Worm (Caenorhabditis elegans): Measurements from ENCODE around the gene T13C2.7.

T13C2.7 gene

DNA sequence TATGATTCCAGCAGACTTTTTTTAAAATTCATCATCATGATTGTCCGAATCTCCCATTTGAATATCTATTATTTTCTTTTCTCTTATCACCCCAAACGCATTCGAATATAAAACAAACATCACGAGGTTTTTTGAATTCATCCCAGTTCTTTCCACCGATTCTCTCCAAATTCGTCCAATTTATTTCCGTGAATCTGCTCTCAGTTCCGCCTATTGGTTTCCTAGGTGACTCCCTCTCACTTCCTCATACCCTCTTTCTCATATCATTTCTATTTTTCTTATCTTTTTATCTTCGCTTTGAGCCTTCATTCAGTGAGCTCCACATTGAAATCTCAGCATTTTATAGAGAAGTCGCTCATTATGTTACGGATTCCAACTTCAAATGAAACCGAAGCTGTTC lies at the start of gene T13C2.7:
Gene T13C2.7, plus strand, starts transcription at position 301 of the 400 bp plus-strand sequence.
- TF ChIP-seq unc-39 (tag; optimal IDR thresholded peaks at IDR 0.05) (no peak), tbx-8 (GFP tag; optimal IDR thresholded peaks at IDR 0.05) (no peak), elt-3 (tag; optimal IDR thresholded peaks at IDR 0.05) (no peak), mep-1 (tag; optimal IDR thresholded peaks at IDR 0.05) (no peak), ham-2 (GFP tag; optimal IDR thresholded peaks at IDR 0.05) (no peak), zip-8 (tag; optimal IDR thresholded peaks at IDR 0.05) (no peak), cnd-1 (tag; optimal IDR thresholded peaks at IDR 0.05) (no peak), ceh-39 (tag; optimal IDR thresholded peaks at IDR 0.05) (no peak), drap-1 (GFP tag; optimal IDR thresholded peaks at IDR 0.05) (no peak), hlh-1 (tag; optimal IDR thresholded peaks at IDR 0.05) (no peak), sem-2 (GFP tag; optimal IDR thresholded peaks at IDR 0.05) (no peak), snpc-4 (tag; optimal IDR thresholded peaks at IDR 0.05) (no peak), flh-1 (GFP tag; optimal IDR thresholded peaks at IDR 0.05) (no peak), nhr-12 (tag; optimal IDR thresholded peaks at IDR 0.05) (no peak), nhr-237 (tag; optimal IDR thresholded peaks at IDR 0.05) (no peak), ztf-11 (tag; optimal IDR thresholded peaks at IDR 0.05) (no peak)

DNA sequence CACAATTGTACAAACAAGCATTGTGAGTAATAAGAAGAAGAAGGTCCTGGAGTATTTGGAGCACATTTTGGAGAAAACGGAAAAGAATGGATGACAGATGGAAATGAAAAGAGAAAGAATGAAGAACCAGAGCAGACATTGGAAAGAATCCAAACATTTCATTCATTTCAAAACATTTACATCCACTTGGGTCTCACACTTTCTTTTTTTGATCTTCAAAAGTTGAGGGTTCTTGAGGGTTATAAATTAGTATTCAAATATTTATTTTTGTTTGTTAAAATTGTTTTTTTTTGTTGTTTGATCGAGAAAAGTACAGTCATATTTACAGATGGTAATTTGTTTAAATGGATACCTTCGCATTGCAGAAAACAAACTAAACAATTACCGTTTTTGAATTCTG lies 45.5 kb upstream of the T13C2.7 start, which contains the start of gene T14B4.9:
Gene T14B4.9, minus strand, starts transcription at position 101 of the 400 bp plus-strand sequence.
- TF ChIP-seq blmp-1 (tag; optimal IDR thresholded peaks at IDR 0.05) (no peak), unc-120 (tag; optimal IDR thresholded peaks at IDR 0.05; ENCODE audit: poor library complexity, severe bottlenecking) (no peak), zip-8 (tag; optimal IDR thresholded peaks at IDR 0.05) (no peak), hlh-1 (tag; optimal IDR thresholded peaks at IDR 0.05) (no peak), ces-1 (GFP tag; optimal IDR thresholded peaks at IDR 0.05) (no peak), bed-3 (GFP tag; optimal IDR thresholded peaks at IDR 0.05) (no peak), mls-2 (tag; optimal IDR thresholded peaks at IDR 0.05) (no peak), ham-2 (GFP tag; optimal IDR thresholded peaks at IDR 0.05) (no peak)

DNA sequence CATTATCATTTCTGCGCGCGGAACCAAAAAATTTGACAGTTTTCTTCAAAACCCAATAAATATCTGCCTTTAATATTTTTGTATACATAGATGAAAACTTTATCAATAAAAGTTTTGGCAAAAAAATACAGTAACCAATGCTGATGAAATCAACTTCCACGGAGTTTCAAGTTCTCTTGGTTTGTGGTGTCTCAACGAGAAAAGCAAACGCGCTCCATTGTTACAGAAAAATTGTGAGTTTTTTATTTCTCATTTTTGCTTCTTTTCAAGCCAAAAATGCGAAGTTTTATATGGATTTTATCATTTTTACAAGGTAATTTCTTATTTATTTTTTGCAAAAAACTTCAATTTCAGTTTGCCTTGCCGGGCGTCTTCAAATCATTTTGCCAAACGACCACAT lies 44.5 kb upstream of the T13C2.7 start, which contains the start of gene T14B4.3:
Gene T14B4.3, plus strand, starts transcription at position 264 of the 400 bp plus-strand sequence.
- TF ChIP-seq ces-1 (GFP tag; optimal IDR thresholded peaks at IDR 0.05) (peak; percentile 50), pha-4 (tag; optimal IDR thresholded peaks at IDR 0.05) (peak; percentile 34), unc-39 (tag; optimal IDR thresholded peaks at IDR 0.05) (no peak), lsy-2 (tag; optimal IDR thresholded peaks at IDR 0.05) (peak; percentile 83), sptf-1 (tag; optimal IDR thresholded peaks at IDR 0.05) (peak; percentile 36), mep-1 (tag; optimal IDR thresholded peaks at IDR 0.05) (peak; percentile 76)

DNA sequence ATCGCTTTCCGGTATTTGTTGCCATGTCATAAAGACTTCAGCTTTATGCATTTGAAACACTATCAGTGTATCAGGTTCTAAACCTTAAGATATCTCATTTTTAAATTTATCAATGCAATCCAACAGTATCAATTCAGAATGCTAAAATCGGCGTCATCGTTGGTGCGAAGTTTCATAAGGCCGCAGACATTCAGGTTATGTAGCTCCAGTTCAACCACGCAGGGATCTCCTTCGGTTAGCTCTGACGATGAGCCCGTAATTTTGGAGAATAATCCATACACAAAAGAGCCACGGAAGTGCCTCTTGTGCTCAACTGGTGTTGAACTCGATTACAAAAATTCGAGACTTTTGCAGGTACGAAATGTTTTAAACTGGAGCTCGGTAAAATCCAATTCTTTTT lies 43.1 kb upstream of the T13C2.7 start, which contains the start of gene mrps-18.C:
Gene mrps-18.C, plus strand, starts transcription at position 138 of the 400 bp plus-strand sequence.
- no peak for TF ChIP-seq sem-2 (GFP tag; optimal IDR thresholded peaks at IDR 0.05)
- no peak for TF ChIP-seq nhr-28 (tag; optimal IDR thresholded peaks at IDR 0.05)
- no peak for TF ChIP-seq bed-3 (GFP tag; optimal IDR thresholded peaks at IDR 0.05)
- TF ChIP-seq snpc-4 (tag; optimal IDR thresholded peaks at IDR 0.05): no peak

DNA sequence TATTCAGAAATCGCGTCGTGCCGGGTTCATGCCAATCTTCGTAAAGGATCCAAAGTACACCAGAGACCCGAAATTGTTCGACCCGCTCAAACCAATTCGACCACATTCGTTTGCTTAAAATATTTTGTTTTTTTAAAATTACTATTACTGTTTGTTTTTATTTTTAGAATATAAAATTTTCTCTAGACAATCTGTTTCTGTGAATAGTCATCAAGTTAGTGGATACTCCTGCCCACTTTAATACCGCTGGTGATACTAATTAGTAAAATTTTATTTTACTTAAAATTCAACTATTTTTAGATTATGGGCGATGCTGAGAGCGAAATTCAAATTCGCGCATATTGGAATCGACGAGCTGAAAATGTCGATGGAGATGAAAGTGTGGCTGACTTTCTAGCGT lies 42.6 kb upstream of the T13C2.7 start, which contains the start of gene T14B4.1:
Gene T14B4.1, plus strand, starts transcription at position 301 of the 400 bp plus-strand sequence.
- TF ChIP-seq tbx-8 (GFP tag; optimal IDR thresholded peaks at IDR 0.05) (no peak), blmp-1 (tag; optimal IDR thresholded peaks at IDR 0.05) (no peak), mep-1 (tag; optimal IDR thresholded peaks at IDR 0.05) (no peak), nhr-237 (tag; optimal IDR thresholded peaks at IDR 0.05) (no peak), ceh-43 (GFP tag; optimal IDR thresholded peaks at IDR 0.05) (no peak), ham-2 (GFP tag; optimal IDR thresholded peaks at IDR 0.05) (no peak), drap-1 (GFP tag; optimal IDR thresholded peaks at IDR 0.05) (no peak), lsy-2 (tag; optimal IDR thresholded peaks at IDR 0.05) (no peak), nhr-2 (tag; optimal IDR thresholded peaks at IDR 0.05) (no peak), unc-39 (tag; optimal IDR thresholded peaks at IDR 0.05) (no peak), unc-62 (GFP tag; optimal IDR thresholded peaks at IDR 0.05) (no peak), M03D4.4 (tag; optimal IDR thresholded peaks at IDR 0.05) (no peak), sem-2 (GFP tag; optimal IDR thresholded peaks at IDR 0.05) (no peak), nhr-28 (tag; optimal IDR thresholded peaks at IDR 0.05) (no peak), snpc-4 (tag; optimal IDR thresholded peaks at IDR 0.05) (no peak), lin-32 (GFP tag; optimal IDR thresholded peaks at IDR 0.05) (no peak), ces-1 (GFP tag; optimal IDR thresholded peaks at IDR 0.05) (no peak), flh-1 (GFP tag; optimal IDR thresholded peaks at IDR 0.05) (no peak), nhr-12 (tag; optimal IDR thresholded peaks at IDR 0.05) (no peak), mab-5 (tag; optimal IDR thresholded peaks at IDR 0.05) (no peak)

Measured in whole organism, mixed stage, embryonic.